Worm (Caenorhabditis elegans) whole organism, L2 larva: ENCODE results near the gene Y105C5B.3.
A peak's percentile ranks its signal among the peaks of the same experiment; 100 is the strongest.

Experiments used
- C34F6.9 ChIP-seq: fragments of 150-350 bp; optimal IDR thresholded peaks from 2 replicates; lab custom pipeline; 2014; ENCODE audit warnings: missing biosample characterization, missing genetic modification characterization
- F13H6.1 ChIP-seq: sonication (generic microtip); optimal IDR thresholded peaks from 2 replicates; lab custom pipeline; 2016; ENCODE audit warnings: missing genetic modification characterization, missing compliant biosample characterization
- Y55F3AM.14 ChIP-seq: fragments of 200-800 bp; sonication (Bioruptor generic); optimal IDR thresholded peaks from 2 replicates; lab custom pipeline; 2018; ENCODE audit warnings: mild to moderate bottlenecking, missing genetic modification characterization, missing compliant biosample characterization
- alr-1 ChIP-seq: fragments of 150-350 bp; optimal IDR thresholded peaks from 2 replicates; lab custom pipeline; 2014; ENCODE audit warnings: missing biosample characterization, missing genetic modification characterization
- ama-1 ChIP-seq: fragments of 150-350 bp; optimal IDR thresholded peaks from 2 replicates; lab custom pipeline; 2018; ENCODE audit warnings: inconsistent platforms
- blmp-1 ChIP-seq: sonication (generic microtip); optimal IDR thresholded peaks from 2 replicates; lab custom pipeline; 2017; ENCODE audit warnings: missing genetic modification characterization, mild to moderate bottlenecking, missing compliant biosample characterization, antibody characterized with exemption, moderate library complexity; ENCODE audit not compliant: insufficient read depth
- ceh-16 ChIP-seq: fragments of 150-350 bp; optimal IDR thresholded peaks from 2 replicates; lab custom pipeline; 2014; ENCODE audit warnings: missing biosample characterization, missing genetic modification characterization
- crh-2 ChIP-seq: sonication (generic microtip); optimal IDR thresholded peaks from 2 replicates; lab custom pipeline; 2017; ENCODE audit warnings: missing biosample characterization, missing genetic modification characterization
- dmd-4 ChIP-seq: sonication (generic microtip); optimal IDR thresholded peaks from 2 replicates; lab custom pipeline; 2017; ENCODE audit warnings: missing biosample characterization, missing genetic modification characterization
- elt-1 ChIP-seq: fragments of 150-350 bp; optimal IDR thresholded peaks from 2 replicates; lab custom pipeline; 2014; ENCODE audit warnings: missing biosample characterization, missing genetic modification characterization
- gmeb-1 ChIP-seq: fragments of 150-350 bp; optimal IDR thresholded peaks from 2 replicates; lab custom pipeline; 2014; ENCODE audit warnings: missing biosample characterization, missing genetic modification characterization
- lin-13 ChIP-seq: fragments of 150-350 bp; optimal IDR thresholded peaks from 2 replicates; lab custom pipeline; 2014; ENCODE audit warnings: missing biosample characterization, missing genetic modification reagents, missing genetic modification characterization
- lsy-2 ChIP-seq, 2 experiments: fragments of 150-350 bp in 1 of 2; sonication (generic microtip) in 1 of 2; optimal IDR thresholded peaks; 2 replicates each; lab custom pipeline; 2014 to 2017; ENCODE audit warnings: missing biosample characterization in 2 of 2, missing genetic modification characterization in 2 of 2
- mab-5 ChIP-seq: fragments of 150-350 bp; optimal IDR thresholded peaks from 2 replicates; lab custom pipeline; 2014; ENCODE audit warnings: missing biosample characterization, missing genetic modification characterization
- mbf-1 ChIP-seq: sonication (generic microtip); optimal IDR thresholded peaks from 2 replicates; lab custom pipeline; 2017; ENCODE audit warnings: missing biosample characterization, missing genetic modification characterization
- mdl-1 ChIP-seq, 2 experiments: fragments of 150-350 bp in 1 of 2; sonication (generic microtip) in 1 of 2; optimal IDR thresholded peaks; 2 replicates each; lab custom pipeline; 2017; ENCODE audit warnings: missing biosample characterization in 2 of 2, missing genetic modification characterization in 2 of 2
- nhr-129 ChIP-seq: fragments of 150-350 bp; optimal IDR thresholded peaks from 2 replicates; lab custom pipeline; 2014; ENCODE audit warnings: missing biosample characterization, missing genetic modification characterization
- nhr-21 ChIP-seq: fragments of 150-350 bp; optimal IDR thresholded peaks from 2 replicates; lab custom pipeline; 2014; ENCODE audit warnings: missing biosample characterization, missing genetic modification characterization
- nhr-6 ChIP-seq: fragments of 150-350 bp; optimal IDR thresholded peaks from 2 replicates; lab custom pipeline; 2014; ENCODE audit warnings: missing biosample characterization, missing genetic modification characterization
- peb-1 ChIP-seq: fragments of 150-350 bp; optimal IDR thresholded peaks from 2 replicates; lab custom pipeline; 2014; ENCODE audit warnings: missing biosample characterization, missing genetic modification characterization
- sma-3 ChIP-seq: sonication (generic microtip); optimal IDR thresholded peaks from 2 replicates; lab custom pipeline; 2016; ENCODE audit warnings: missing genetic modification reagents, missing genetic modification characterization, missing compliant biosample characterization
- sma-9 ChIP-seq, 2 experiments: fragments of 150-350 bp in 1 of 2; sonication (generic microtip) in 1 of 2; optimal IDR thresholded peaks; 2 replicates each; lab custom pipeline; 2014 to 2016; ENCODE audit warnings: missing genetic modification characterization in 2 of 2, mild to moderate bottlenecking in 1 of 2, missing biosample characterization in 1 of 2, missing compliant biosample characterization in 1 of 2, missing genetic modification reagents in 1 of 2, moderate library complexity in 1 of 2
- snpc-4 ChIP-seq: fragments of 150-350 bp; optimal IDR thresholded peaks from 2 replicates; lab custom pipeline; 2014; ENCODE audit warnings: missing biosample characterization, missing genetic modification characterization
- unc-39 ChIP-seq: fragments of 150-350 bp; optimal IDR thresholded peaks from 2 replicates; lab custom pipeline; 2014; ENCODE audit warnings: missing biosample characterization, missing genetic modification characterization
- unc-55 ChIP-seq: fragments of 150-350 bp; sonication (generic microtip); optimal IDR thresholded peaks from 3 replicates; lab custom pipeline; 2014; ENCODE audit warnings: missing biosample characterization, missing genetic modification reagents, missing genetic modification characterization
- ztf-11 ChIP-seq: sonication (generic microtip); optimal IDR thresholded peaks from 2 replicates; lab custom pipeline; 2017; ENCODE audit warnings: missing biosample characterization, missing genetic modification characterization

The Y105C5B.3 gene

ce11 chrIV:15931176-15931575, 47.2 kb downstream of the Y105C5B.3 start:
- TF ChIP-seq sma-9 (GFP tag; optimal IDR thresholded peaks at IDR 0.05; lab: Kevin White, UChicago) (peak; percentile 13), sma-9 (tag; optimal IDR thresholded peaks at IDR 0.05; lab: Kevin White, UChicago) (no peak), nhr-6 (tag; lab: Kevin White, UChicago) (no peak), gmeb-1 (tag; lab: Kevin White, UChicago) (peak; percentile 28), nhr-129 (tag; lab: Kevin White, UChicago) (peak; percentile 60), ceh-16 (tag; lab: Kevin White, UChicago) (no peak), mdl-1 (tag; optimal IDR thresholded peaks at IDR 0.05; lab: Kevin White, UChicago) (peak in 1 of 2 experiments; percentile 1), unc-55 (GFP tag; lab: Kevin White, UChicago) (peak; percentile 34), sma-3 (GFP tag; lab: Kevin White, UChicago) (peak; percentile 13), Y55F3AM.14 (peak; percentile 5)

ce11 chrIV:15931833-15932232, 47.8 kb downstream of the Y105C5B.3 start:
- TF ChIP-seq unc-55 (GFP tag; lab: Kevin White, UChicago): peak; percentile 16
- peak; percentile 59 for TF ChIP-seq nhr-129 (tag; lab: Kevin White, UChicago)
- peak; percentile 50 for TF ChIP-seq lin-13 (GFP tag; lab: Kevin White, UChicago)
- no peak for TF ChIP-seq ztf-11
- peak; percentile 38 for TF ChIP-seq nhr-21 (tag; lab: Kevin White, UChicago)
- TF ChIP-seq elt-1 (tag; lab: Kevin White, UChicago): no peak
- TF ChIP-seq sma-9 (GFP tag; optimal IDR thresholded peaks at IDR 0.05; lab: Kevin White, UChicago): peak; percentile 11
- TF ChIP-seq sma-9 (tag; optimal IDR thresholded peaks at IDR 0.05; lab: Kevin White, UChicago): no peak
- TF ChIP-seq crh-2: peak; percentile 43
- peak; percentile 30 for TF ChIP-seq F13H6.1 (tag; lab: Kevin White, UChicago)
- peak; percentile 2 for TF ChIP-seq C34F6.9 (tag; lab: Kevin White, UChicago)
- TF ChIP-seq sma-3 (GFP tag; lab: Kevin White, UChicago): peak; percentile 14

ce11 chrIV:15933814-15934213, 49.8 kb downstream of the Y105C5B.3 start, which contains the start of gene srv-16:
Gene srv-16 (minus strand): TSS chrIV:15933914.
- TF ChIP-seq ama-1 (lab: Kevin White, UChicago) (no peak), peb-1 (tag; lab: Kevin White, UChicago) (no peak), nhr-129 (tag; lab: Kevin White, UChicago) (no peak), mab-5 (tag; lab: Kevin White, UChicago) (no peak), unc-39 (no peak), mbf-1 (tag; lab: Kevin White, UChicago) (no peak), Y55F3AM.14 (no peak), snpc-4 (no peak), blmp-1 (tag; lab: Kevin White, UChicago) (no peak)

- no peak for TF ChIP-seq ceh-16 (tag; lab: Kevin White, UChicago)
- TF ChIP-seq alr-1 (tag; lab: Kevin White, UChicago): no peak
- no peak for TF ChIP-seq dmd-4 (tag; lab: Kevin White, UChicago)
- TF ChIP-seq nhr-21 (tag; lab: Kevin White, UChicago): no peak
- TF ChIP-seq lsy-2 (tag; optimal IDR thresholded peaks at IDR 0.05; lab: Kevin White, UChicago): no peak
- no peak for TF ChIP-seq C34F6.9 (tag; lab: Kevin White, UChicago)
- no peak for TF ChIP-seq mab-5 (tag; lab: Kevin White, UChicago)
Measured at ce11 chrIV:15937088-15937487, 53.1 kb downstream of the Y105C5B.3 start.
